Fruit fly (Drosophila melanogaster) whole organism, wandering third instar larva: ENCODE results near the gene Sfp33A2.
A peak's percentile ranks its signal among the peaks of the same experiment; 100 is the strongest.

Experiments used
- Abd-B ChIP-seq: fragments of >200 bp; optimal IDR thresholded peaks from 2 replicates; lab custom pipeline; 2017; ENCODE audit warnings: missing biosample characterization, missing genetic modification characterization
- CG32264 ChIP-seq: fragments of 200-800 bp; sonication (Bioruptor generic); optimal IDR thresholded peaks from 2 replicates; lab custom pipeline; 2016; ENCODE audit warnings: missing biosample characterization, missing genetic modification characterization
- CG9705 ChIP-seq: fragments of 200-800 bp; sonication (Bioruptor generic); optimal IDR thresholded peaks from 2 replicates; lab custom pipeline; 2018; ENCODE audit warnings: missing biosample characterization, mild to moderate bottlenecking, missing genetic modification characterization
- CrebA ChIP-seq: fragments of 200-800 bp; sonication (Bioruptor generic); optimal IDR thresholded peaks from 2 replicates; lab custom pipeline; 2016; ENCODE audit warnings: missing biosample characterization, mild to moderate bottlenecking, missing genetic modification characterization, borderline replicate concordance
- Dfd ChIP-seq: fragments of >200 bp; optimal IDR thresholded peaks from 2 replicates; lab custom pipeline; 2017; ENCODE audit warnings: missing biosample characterization, missing genetic modification characterization
- Dif ChIP-seq: fragments of 200-275, 200-300 bp; sonication (Bioruptor generic); optimal IDR thresholded peaks from 2 replicates; lab custom pipeline; 2018; ENCODE audit warnings: missing biosample characterization, missing genetic modification characterization; ENCODE audit not compliant: partially characterized antibody
- GATAd ChIP-seq: sonication (Bioruptor generic); optimal IDR thresholded peaks from 2 replicates; lab custom pipeline; 2016; ENCODE audit warnings: missing biosample characterization, missing genetic modification characterization
- HLH106 ChIP-seq: fragments of 200-800 bp; optimal IDR thresholded peaks from 3 replicates; lab custom pipeline; 2019; ENCODE audit warnings: missing biosample characterization, mild to moderate bottlenecking, missing genetic modification characterization, moderate library complexity
- Hnf4 ChIP-seq: fragments of 200-800 bp; sonication (Bioruptor generic); optimal IDR thresholded peaks from 2 replicates; lab custom pipeline; 2016; ENCODE audit warnings: missing biosample characterization, mild to moderate bottlenecking, missing genetic modification characterization
- Hr78 ChIP-seq: fragments of >200 bp; optimal IDR thresholded peaks from 2 replicates; lab custom pipeline; 2017; ENCODE audit warnings: missing biosample characterization, missing genetic modification characterization
- Hr83 ChIP-seq: fragments of 200-300 bp; sonication (Bioruptor generic); optimal IDR thresholded peaks from 2 replicates; lab custom pipeline; 2016; ENCODE audit warnings: missing biosample characterization, mild to moderate bottlenecking, missing genetic modification characterization, moderate library complexity; ENCODE audit not compliant: poor library complexity, severe bottlenecking
- Jra ChIP-seq: sonication (Bioruptor generic); optimal IDR thresholded peaks from 2 replicates; lab custom pipeline; 2016; ENCODE audit warnings: missing biosample characterization, missing genetic modification characterization
- Mio ChIP-seq: sonication (Bioruptor generic); optimal IDR thresholded peaks from 2 replicates; lab custom pipeline; 2016; ENCODE audit warnings: missing biosample characterization, missing genetic modification characterization
- Myc ChIP-seq: fragments of >200 bp; optimal IDR thresholded peaks from 2 replicates; lab custom pipeline; 2017
- N ChIP-seq: fragments of >200 bp; optimal IDR thresholded peaks from 2 replicates; lab custom pipeline; 2018; ENCODE audit warnings: missing biosample characterization, missing external identifiers, missing genetic modification characterization
- OdsH ChIP-seq: fragments of 200-800 bp; sonication (Bioruptor generic); optimal IDR thresholded peaks from 2 replicates; lab custom pipeline; 2016; ENCODE audit warnings: missing biosample characterization, mild to moderate bottlenecking, missing genetic modification characterization
- Rel ChIP-seq, 2 experiments: fragments of 200-800 bp; sonication (Bioruptor generic) in 1 of 2; optimal IDR thresholded peaks; 2 replicates in 1 of 2; 3 replicates in 1 of 2; lab custom pipeline; 2016 to 2019; ENCODE audit warnings: mild to moderate bottlenecking in 2 of 2, missing biosample characterization in 2 of 2, missing genetic modification characterization in 2 of 2, moderate library complexity in 1 of 2
- Sp1 ChIP-seq: fragments of 200-800 bp; sonication (Bioruptor generic); optimal IDR thresholded peaks from 3 replicates; lab custom pipeline; 2019; ENCODE audit warnings: missing biosample characterization, mild to moderate bottlenecking, missing genetic modification characterization, moderate library complexity
- Vsx2 ChIP-seq: fragments of 200-300, 225-300 bp; sonication (Bioruptor generic); optimal IDR thresholded peaks from 2 replicates; lab custom pipeline; 2018; ENCODE audit warnings: missing biosample characterization, missing genetic modification characterization; ENCODE audit not compliant: partially characterized antibody
- br ChIP-seq: fragments of 200-800 bp; sonication (Bioruptor generic); optimal IDR thresholded peaks from 2 replicates; lab custom pipeline; 2016; ENCODE audit warnings: missing biosample characterization, missing genetic modification characterization
- brk ChIP-seq: fragments of 200-800 bp; sonication (Bioruptor generic); optimal IDR thresholded peaks from 2 replicates; lab custom pipeline; 2016; ENCODE audit warnings: missing biosample characterization, mild to moderate bottlenecking, missing genetic modification characterization
- dmrt93B ChIP-seq: fragments of 200-800 bp; sonication (Bioruptor generic); optimal IDR thresholded peaks from 2 replicates; lab custom pipeline; 2018; ENCODE audit warnings: missing biosample characterization, mild to moderate bottlenecking, missing genetic modification characterization
- dsf ChIP-seq: sonication (Bioruptor generic); optimal IDR thresholded peaks from 2 replicates; lab custom pipeline; 2016; ENCODE audit warnings: missing biosample characterization, missing genetic modification characterization, borderline replicate concordance
- ey ChIP-seq: fragments of 200-800 bp; sonication (Bioruptor generic); optimal IDR thresholded peaks from 2 replicates; lab custom pipeline; 2016; ENCODE audit warnings: missing biosample characterization, missing genetic modification characterization
- foxo ChIP-seq, 2 experiments: fragments of 200-800 bp; sonication (Bioruptor generic); optimal IDR thresholded peaks; 2 replicates in 1 of 2; 3 replicates in 1 of 2; lab custom pipeline; 2016 to 2017; ENCODE audit warnings: missing biosample characterization in 2 of 2, missing genetic modification characterization in 2 of 2
- fru ChIP-seq: fragments of 200-800 bp; sonication (Bioruptor generic); optimal IDR thresholded peaks from 3 replicates; lab custom pipeline; 2016; ENCODE audit warnings: missing biosample characterization, mild to moderate bottlenecking, missing genetic modification characterization
- h ChIP-seq: fragments of 200-800 bp; sonication (Bioruptor generic); optimal IDR thresholded peaks from 3 replicates; lab custom pipeline; 2016; ENCODE audit warnings: missing biosample characterization, mild to moderate bottlenecking, missing genetic modification characterization
- jim ChIP-seq: fragments of 175-275, 200-325 bp; sonication (Bioruptor generic); optimal IDR thresholded peaks from 2 replicates; lab custom pipeline; 2016; ENCODE audit warnings: missing biosample characterization, mild to moderate bottlenecking, missing genetic modification characterization
- psq ChIP-seq: fragments of 200-800 bp; sonication (Bioruptor generic); optimal IDR thresholded peaks from 3 replicates; lab custom pipeline; 2017; ENCODE audit warnings: missing biosample characterization, mild to moderate bottlenecking, missing genetic modification characterization, moderate library complexity
- rgr ChIP-seq: fragments of 200-800 bp; sonication (Bioruptor generic); optimal IDR thresholded peaks from 3 replicates; lab custom pipeline; 2016; ENCODE audit warnings: missing biosample characterization, mild to moderate bottlenecking, missing genetic modification characterization
- sage ChIP-seq: fragments of 200-800 bp; sonication (Bioruptor generic); optimal IDR thresholded peaks from 2 replicates; lab custom pipeline; 2016; ENCODE audit warnings: missing biosample characterization, mild to moderate bottlenecking, missing genetic modification characterization
- sv ChIP-seq: fragments of 200-800 bp; sonication (Bioruptor generic); optimal IDR thresholded peaks from 3 replicates; lab custom pipeline; 2016; ENCODE audit warnings: missing biosample characterization, missing genetic modification characterization
- tai ChIP-seq: sonication (Bioruptor generic); optimal IDR thresholded peaks from 2 replicates; lab custom pipeline; 2016; ENCODE audit warnings: missing biosample characterization, missing genetic modification characterization
- usp ChIP-seq: fragments of >200 bp; optimal IDR thresholded peaks from 2 replicates; lab custom pipeline; 2017; ENCODE audit warnings: missing biosample characterization, missing genetic modification characterization
- woc ChIP-seq: sonication (Bioruptor generic); optimal IDR thresholded peaks from 2 replicates; lab custom pipeline; 2016; ENCODE audit warnings: missing biosample characterization, mild to moderate bottlenecking, missing genetic modification characterization

Gene Sfp33A2

DNA sequence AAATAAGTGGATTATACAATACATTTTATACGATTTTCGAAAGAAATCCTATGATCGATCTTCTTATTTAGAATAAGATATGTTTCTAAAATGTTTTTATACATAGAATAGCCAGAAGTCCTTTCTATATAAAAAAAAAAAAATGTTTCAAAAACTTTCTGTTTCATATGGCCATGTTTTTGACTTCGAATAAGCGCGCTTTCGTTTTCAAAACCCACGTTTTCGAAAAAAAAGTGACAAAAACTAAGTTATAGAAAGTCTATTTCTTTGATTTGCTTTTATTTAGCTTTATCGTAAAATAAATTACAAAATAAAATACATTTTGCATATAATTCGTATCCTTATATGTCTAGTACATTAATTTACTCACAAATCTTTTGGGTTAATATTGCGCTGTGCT is 27.7 kb upstream of the Sfp33A2 start:
- TF ChIP-seq fru (GFP tag; lab: Kevin White, UChicago) (no peak), CG9705 (GFP tag; lab: Kevin White, UChicago) (no peak), Dif (GFP tag; lab: Kevin White, UChicago) (no peak), dmrt93B (GFP tag; lab: Kevin White, UChicago) (no peak), Mio (GFP tag; lab: Kevin White, UChicago) (no peak), CrebA (GFP tag; lab: Kevin White, UChicago) (no peak), ey (GFP tag; lab: Kevin White, UChicago) (no peak), Abd-B (no peak), Myc (lab: Kevin White, UChicago) (no peak), dsf (GFP tag; lab: Kevin White, UChicago) (no peak), Jra (GFP tag; lab: Kevin White, UChicago) (no peak), tai (GFP tag; lab: Kevin White, UChicago) (no peak), Hnf4 (GFP tag; lab: Kevin White, UChicago) (no peak), Rel (GFP tag; optimal IDR thresholded peaks at IDR 0.05; lab: Kevin White, UChicago) (no peak), Rel (tag; optimal IDR thresholded peaks at IDR 0.05; lab: Kevin White, UChicago) (no peak), Hr78 (GFP tag; lab: Kevin White, UChicago) (no peak), HLH106 (tag; lab: Kevin White, UChicago) (no peak), N (GFP tag; lab: Kevin White, UChicago) (no peak), foxo (GFP tag; optimal IDR thresholded peaks at IDR 0.05; lab: Kevin White, UChicago) (no peak), jim (no peak), Vsx2 (GFP tag; lab: Kevin White, UChicago) (no peak)

DNA sequence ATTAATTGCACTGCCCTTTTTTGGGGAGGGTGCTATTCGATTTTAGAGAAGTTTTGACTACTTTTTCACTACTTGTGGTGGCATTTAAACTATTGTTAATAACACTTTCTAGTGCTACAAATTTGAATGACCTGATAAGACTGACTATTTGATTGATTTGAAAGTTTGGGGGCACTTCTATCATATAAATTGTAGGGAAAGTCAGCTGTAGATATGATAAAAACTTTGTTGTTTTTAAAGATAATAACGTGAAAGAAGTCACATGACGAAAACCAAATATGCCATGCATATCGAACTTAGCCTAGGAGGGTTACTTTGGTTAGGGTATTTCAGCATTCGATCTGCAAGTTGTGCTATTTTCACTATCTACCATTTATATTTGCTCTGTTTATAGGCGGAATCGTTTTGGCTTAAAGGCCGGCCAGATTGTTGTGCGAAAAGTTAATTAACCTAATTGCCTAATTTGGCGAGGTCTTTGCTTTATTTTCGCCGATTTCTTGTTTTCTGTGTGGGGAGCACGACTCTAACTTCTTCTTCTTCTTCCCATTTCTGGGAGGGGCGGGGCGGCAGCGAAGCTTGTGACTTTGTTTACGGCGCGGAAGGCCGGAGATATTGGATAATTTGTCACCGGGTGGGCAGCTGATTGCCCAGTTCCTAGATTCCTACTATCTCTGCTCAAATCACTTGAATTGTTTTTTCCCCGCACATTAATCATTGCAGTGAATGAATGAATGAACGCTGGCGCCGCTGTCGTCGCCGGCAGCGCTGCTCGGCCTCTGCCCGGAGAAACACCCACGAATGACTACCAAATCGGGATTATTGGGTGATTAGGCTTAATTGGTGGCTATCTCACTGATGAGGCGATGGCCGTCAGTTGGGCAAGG is 24.5 kb upstream of the Sfp33A2 start:
- no peak for TF ChIP-seq Hr78 (GFP tag; lab: Kevin White, UChicago)
- TF ChIP-seq sv (GFP tag; lab: Kevin White, UChicago), result no peak
- no peak for TF ChIP-seq CG9705 (GFP tag; lab: Kevin White, UChicago)
- no peak for TF ChIP-seq ey (GFP tag; lab: Kevin White, UChicago)
- TF ChIP-seq jim, result no peak
- no peak for TF ChIP-seq Myc (lab: Kevin White, UChicago)
- no peak for TF ChIP-seq Dfd (GFP tag; lab: Kevin White, UChicago)
- no peak for TF ChIP-seq Rel (GFP tag; optimal IDR thresholded peaks at IDR 0.05; lab: Kevin White, UChicago)
- peak; percentile 59 for TF ChIP-seq Rel (tag; optimal IDR thresholded peaks at IDR 0.05; lab: Kevin White, UChicago)
- TF ChIP-seq Sp1 (GFP tag; lab: Kevin White, UChicago), result no peak
- no peak for TF ChIP-seq foxo (GFP tag; optimal IDR thresholded peaks at IDR 0.05; lab: Kevin White, UChicago)
- TF ChIP-seq fru (GFP tag; lab: Kevin White, UChicago), result peak; percentile 0

dm6 chr2L:11813665-11814087 is 23.8 kb upstream of the Sfp33A2 start, which contains the start of gene CycY:
TSS of gene CycY (minus strand) at chr2L:11813780.
- TF ChIP-seq Abd-B (no peak), Sp1 (GFP tag; lab: Kevin White, UChicago) (peak; percentile 3), rgr (GFP tag; lab: Kevin White, UChicago) (no peak), Rel (GFP tag; optimal IDR thresholded peaks at IDR 0.05; lab: Kevin White, UChicago) (no peak), Rel (tag; optimal IDR thresholded peaks at IDR 0.05; lab: Kevin White, UChicago) (no peak), brk (GFP tag; lab: Kevin White, UChicago) (peak; percentile 63), h (GFP tag; lab: Kevin White, UChicago) (no peak), HLH106 (tag; lab: Kevin White, UChicago) (peak; percentile 5), foxo (GFP tag; optimal IDR thresholded peaks at IDR 0.05; lab: Kevin White, UChicago) (peak in 1 of 2 experiments; percentile 11), jim (no peak)

dm6 chr2L:11816376-11816775 is 21.1 kb upstream of the Sfp33A2 start:
- TF ChIP-seq jim (no peak), Vsx2 (GFP tag; lab: Kevin White, UChicago) (no peak), rgr (GFP tag; lab: Kevin White, UChicago) (peak; percentile 44), Mio (GFP tag; lab: Kevin White, UChicago) (no peak), psq (GFP tag; lab: Kevin White, UChicago) (no peak), Jra (GFP tag; lab: Kevin White, UChicago) (no peak), woc (GFP tag; lab: Kevin White, UChicago) (no peak), br (GFP tag; lab: Kevin White, UChicago) (peak; percentile 13), h (GFP tag; lab: Kevin White, UChicago) (peak; percentile 41), Rel (GFP tag; optimal IDR thresholded peaks at IDR 0.05; lab: Kevin White, UChicago) (no peak), Rel (tag; optimal IDR thresholded peaks at IDR 0.05; lab: Kevin White, UChicago) (no peak), fru (GFP tag; lab: Kevin White, UChicago) (no peak), Hr78 (GFP tag; lab: Kevin White, UChicago) (no peak), CG32264 (GFP tag; lab: Kevin White, UChicago) (no peak), brk (GFP tag; lab: Kevin White, UChicago) (no peak), Hnf4 (GFP tag; lab: Kevin White, UChicago) (no peak), Sp1 (GFP tag; lab: Kevin White, UChicago) (no peak), GATAd (GFP tag; lab: Kevin White, UChicago) (no peak), ey (GFP tag; lab: Kevin White, UChicago) (no peak), dsf (GFP tag; lab: Kevin White, UChicago) (no peak), Dfd (GFP tag; lab: Kevin White, UChicago) (no peak), Myc (lab: Kevin White, UChicago) (no peak), sv (GFP tag; lab: Kevin White, UChicago) (peak; percentile 62), dmrt93B (GFP tag; lab: Kevin White, UChicago) (peak; percentile 54), N (GFP tag; lab: Kevin White, UChicago) (no peak), usp (no peak), tai (GFP tag; lab: Kevin White, UChicago) (no peak), HLH106 (tag; lab: Kevin White, UChicago) (peak; percentile 34), sage (GFP tag; lab: Kevin White, UChicago) (no peak), OdsH (GFP tag; lab: Kevin White, UChicago) (no peak), Hr83 (GFP tag; lab: Kevin White, UChicago) (peak; percentile 4)
